Worm (Caenorhabditis elegans): Measurements from ENCODE around the gene drr-2.

drr-2 gene

DNA sequence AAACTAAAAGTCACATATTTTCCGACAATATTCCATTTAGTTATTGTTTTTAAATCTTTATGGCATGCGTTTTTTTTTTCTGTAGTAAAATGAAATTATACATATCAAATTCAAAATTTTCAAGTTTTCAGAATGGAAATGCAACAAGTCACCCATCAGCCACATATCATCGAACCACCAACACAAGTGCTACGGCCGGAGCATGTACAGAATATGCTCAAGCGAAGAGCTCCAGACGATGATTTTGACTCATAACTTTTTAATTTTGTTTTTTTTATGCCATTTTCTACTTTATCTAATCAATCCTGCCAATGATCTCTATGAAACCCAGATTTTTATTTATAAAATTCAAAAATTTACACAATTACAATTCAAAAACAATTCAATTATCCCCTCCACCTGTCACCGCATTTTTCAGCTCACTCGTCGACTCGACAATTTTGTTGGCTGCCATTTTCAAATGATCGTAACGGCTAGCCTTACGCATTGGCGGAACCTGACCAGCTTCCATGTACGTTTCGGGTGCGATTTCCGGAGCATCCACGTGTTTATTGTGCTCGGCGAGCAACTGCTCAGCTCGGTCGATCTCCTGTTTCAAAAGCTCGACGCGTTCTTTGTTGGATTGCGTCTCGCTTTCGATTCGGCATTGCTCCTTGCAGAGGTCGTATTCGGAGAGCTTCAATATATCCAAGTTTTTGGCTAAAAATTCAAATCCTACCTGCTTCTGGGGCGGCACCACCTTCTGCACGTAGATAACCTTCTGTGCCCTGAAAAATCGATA lies 17.5 kb downstream of the drr-2 start:
- TF ChIP-seq ceh-39 (tag; optimal IDR thresholded peaks at IDR 0.05) (no peak), elt-1 (tag; optimal IDR thresholded peaks at IDR 0.05; ENCODE audit: borderline replicate concordance, insufficient read depth) (no peak)

DNA sequence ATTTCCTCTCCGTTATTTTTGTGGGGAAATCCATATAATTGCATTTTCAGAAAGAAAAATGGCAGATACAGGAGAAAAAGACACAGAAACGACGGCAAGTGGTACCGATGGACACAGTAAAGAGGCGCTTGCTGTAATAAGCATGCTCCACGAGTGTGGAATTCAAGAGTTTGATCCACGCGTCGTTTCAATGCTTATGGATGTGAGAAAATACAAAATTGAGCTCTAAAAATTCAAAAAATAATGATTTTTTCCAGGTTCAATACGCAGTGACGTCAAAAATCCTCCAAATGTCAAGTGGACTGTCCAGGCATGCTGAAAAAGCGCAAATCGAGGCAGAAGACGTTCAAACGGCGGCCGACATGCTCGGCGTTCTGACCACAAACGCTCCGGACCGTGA lies 19.1 kb downstream of the drr-2 start, which contains the start of gene taf-9:
taf-9 (plus strand) TSS at position 51 of the 400 bp plus-strand sequence.
- TF ChIP-seq M03D4.4 (tag; optimal IDR thresholded peaks at IDR 0.05) (no peak), nhr-28 (tag; optimal IDR thresholded peaks at IDR 0.05) (no peak), pha-4 (tag; optimal IDR thresholded peaks at IDR 0.05) (no peak), ceh-43 (GFP tag; optimal IDR thresholded peaks at IDR 0.05) (no peak), blmp-1 (tag; optimal IDR thresholded peaks at IDR 0.05) (no peak), ces-1 (GFP tag; optimal IDR thresholded peaks at IDR 0.05) (no peak)

DNA sequence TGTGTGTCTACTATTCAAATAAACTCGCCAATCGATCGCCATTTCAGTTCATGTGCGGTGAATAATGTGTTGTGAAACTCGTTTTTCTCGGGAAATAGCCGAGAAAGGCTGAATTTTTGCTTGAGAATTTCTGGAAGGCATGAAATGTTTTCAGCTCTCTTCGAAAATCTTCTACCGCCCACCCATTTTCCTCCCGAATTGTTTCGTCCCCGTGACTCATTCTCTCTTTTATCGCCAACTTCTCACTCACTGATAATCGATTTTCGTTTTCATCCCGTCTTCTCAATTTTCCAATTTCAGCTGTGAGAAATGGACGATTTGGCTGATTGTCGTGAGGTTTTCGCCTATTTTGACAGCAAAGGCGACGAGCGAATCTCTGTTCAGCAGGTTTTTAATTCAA lies 20.4 kb downstream of the drr-2 start, which contains the start of gene mlc-5:
mlc-5 (plus strand) TSS at position 301 of the 400 bp plus-strand sequence.
- TF ChIP-seq ces-1 (GFP tag; optimal IDR thresholded peaks at IDR 0.05) (no peak), elt-1 (tag; optimal IDR thresholded peaks at IDR 0.05; ENCODE audit: borderline replicate concordance, insufficient read depth) (no peak), elt-3 (tag; optimal IDR thresholded peaks at IDR 0.05) (no peak), mep-1 (tag; optimal IDR thresholded peaks at IDR 0.05) (no peak), zip-8 (tag; optimal IDR thresholded peaks at IDR 0.05) (no peak), drap-1 (GFP tag; optimal IDR thresholded peaks at IDR 0.05) (no peak), mab-5 (tag; optimal IDR thresholded peaks at IDR 0.05) (no peak), hlh-1 (tag; optimal IDR thresholded peaks at IDR 0.05) (no peak), unc-39 (tag; optimal IDR thresholded peaks at IDR 0.05) (no peak), nhr-237 (tag; optimal IDR thresholded peaks at IDR 0.05) (no peak), nhr-76 (tag; optimal IDR thresholded peaks at IDR 0.05) (no peak), nhr-12 (tag; optimal IDR thresholded peaks at IDR 0.05) (no peak), flh-1 (GFP tag; optimal IDR thresholded peaks at IDR 0.05) (no peak), sem-2 (GFP tag; optimal IDR thresholded peaks at IDR 0.05) (no peak), lin-13 (tag; optimal IDR thresholded peaks at IDR 0.05) (no peak), unc-62 (GFP tag; optimal IDR thresholded peaks at IDR 0.05) (no peak), ceh-39 (tag; optimal IDR thresholded peaks at IDR 0.05) (no peak), ceh-43 (GFP tag; optimal IDR thresholded peaks at IDR 0.05) (no peak), nhr-28 (tag; optimal IDR thresholded peaks at IDR 0.05) (no peak)

DNA sequence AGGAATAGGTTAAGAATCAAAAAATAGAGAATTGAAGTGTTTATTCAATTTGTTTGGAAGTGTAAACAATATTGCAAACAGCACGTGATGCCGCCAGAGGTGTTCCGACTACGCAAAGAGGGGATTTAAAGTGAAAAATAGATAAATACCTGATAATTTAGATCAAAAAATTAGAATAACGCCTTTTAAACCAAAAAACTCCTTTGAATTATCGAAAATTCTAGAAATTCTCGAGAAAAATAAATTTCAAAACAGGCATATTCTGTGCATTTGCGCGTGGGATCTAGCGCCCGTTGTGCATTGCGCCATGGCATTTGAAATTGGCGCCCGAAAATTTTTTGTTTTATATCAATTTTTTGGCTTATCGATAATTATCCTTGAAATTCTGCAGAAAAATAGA lies 21.1 kb downstream of the drr-2 start, which contains the start of gene hip-1:
hip-1 (minus strand) TSS at position 225 of the 400 bp plus-strand sequence.
- TF ChIP-seq nhr-12 (tag; optimal IDR thresholded peaks at IDR 0.05): no peak
- TF ChIP-seq zip-8 (tag; optimal IDR thresholded peaks at IDR 0.05): no peak
- peak; percentile 40 for TF ChIP-seq mep-1 (tag; optimal IDR thresholded peaks at IDR 0.05)
- TF ChIP-seq M03D4.4 (tag; optimal IDR thresholded peaks at IDR 0.05): no peak
- TF ChIP-seq pha-4 (tag; optimal IDR thresholded peaks at IDR 0.05): no peak
- no peak for TF ChIP-seq cnd-1 (tag; optimal IDR thresholded peaks at IDR 0.05)
- no peak for TF ChIP-seq unc-39 (tag; optimal IDR thresholded peaks at IDR 0.05)
- TF ChIP-seq drap-1 (GFP tag; optimal IDR thresholded peaks at IDR 0.05): no peak
- peak; percentile 11 for TF ChIP-seq unc-120 (tag; optimal IDR thresholded peaks at IDR 0.05; ENCODE audit: poor library complexity, severe bottlenecking)
- no peak for TF ChIP-seq mab-5 (tag; optimal IDR thresholded peaks at IDR 0.05)
- TF ChIP-seq ces-1 (GFP tag; optimal IDR thresholded peaks at IDR 0.05): peak; percentile 40
- TF ChIP-seq mls-2 (tag; optimal IDR thresholded peaks at IDR 0.05): no peak
- TF ChIP-seq nhr-76 (tag; optimal IDR thresholded peaks at IDR 0.05): no peak
- peak; percentile 23 for TF ChIP-seq nhr-237 (tag; optimal IDR thresholded peaks at IDR 0.05)
- no peak for TF ChIP-seq lin-32 (GFP tag; optimal IDR thresholded peaks at IDR 0.05)
- no peak for TF ChIP-seq bed-3 (GFP tag; optimal IDR thresholded peaks at IDR 0.05)
- TF ChIP-seq nhr-28 (tag; optimal IDR thresholded peaks at IDR 0.05): no peak
- no peak for TF ChIP-seq tbx-8 (GFP tag; optimal IDR thresholded peaks at IDR 0.05)
- no peak for TF ChIP-seq lin-13 (tag; optimal IDR thresholded peaks at IDR 0.05)
- TF ChIP-seq nhr-2 (tag; optimal IDR thresholded peaks at IDR 0.05): no peak
- TF ChIP-seq sem-2 (GFP tag; optimal IDR thresholded peaks at IDR 0.05): no peak
- peak; percentile 17 for TF ChIP-seq unc-62 (GFP tag; optimal IDR thresholded peaks at IDR 0.05)
- no peak for TF ChIP-seq ham-2 (GFP tag; optimal IDR thresholded peaks at IDR 0.05)
- TF ChIP-seq ceh-43 (GFP tag; optimal IDR thresholded peaks at IDR 0.05): no peak
- TF ChIP-seq lsy-2 (tag; optimal IDR thresholded peaks at IDR 0.05): peak; percentile 45
- TF ChIP-seq ceh-39 (tag; optimal IDR thresholded peaks at IDR 0.05): no peak
- no peak for TF ChIP-seq elt-1 (tag; optimal IDR thresholded peaks at IDR 0.05; ENCODE audit: borderline replicate concordance, insufficient read depth)
- TF ChIP-seq sptf-1 (tag; optimal IDR thresholded peaks at IDR 0.05): no peak
- TF ChIP-seq snpc-4 (tag; optimal IDR thresholded peaks at IDR 0.05): no peak
- no peak for TF ChIP-seq flh-1 (GFP tag; optimal IDR thresholded peaks at IDR 0.05)
- TF ChIP-seq hlh-1 (tag; optimal IDR thresholded peaks at IDR 0.05): no peak
- TF ChIP-seq ceh-83 (GFP tag; optimal IDR thresholded peaks at IDR 0.05): no peak
- TF ChIP-seq elt-3 (tag; optimal IDR thresholded peaks at IDR 0.05): no peak
- TF ChIP-seq blmp-1 (tag; optimal IDR thresholded peaks at IDR 0.05): no peak
- TF ChIP-seq ztf-11 (tag; optimal IDR thresholded peaks at IDR 0.05): no peak
